Worm (Caenorhabditis elegans): ENCODE data around the gene gnrr-7.

DNA sequence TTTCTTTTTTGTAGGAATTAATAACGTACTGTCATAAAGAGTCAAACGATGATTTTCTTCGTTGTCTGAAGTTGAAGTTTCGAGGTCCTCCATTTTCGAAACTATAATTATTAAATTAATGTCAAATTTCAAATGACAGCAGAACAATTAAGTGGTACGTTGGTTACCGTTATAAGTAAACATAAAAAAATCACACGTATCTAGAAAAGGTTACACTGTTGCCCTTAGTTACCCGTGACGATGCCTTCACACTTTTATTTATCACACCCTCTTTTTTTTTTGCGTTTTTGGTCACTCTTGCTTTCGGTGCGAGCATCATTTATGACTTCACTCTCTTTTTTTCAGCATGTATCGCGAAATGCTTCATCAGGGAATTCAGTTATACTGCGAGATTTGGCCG lies 32.9 kb upstream of the gnrr-7 start, which contains the start of the genes C05C9.3 and C05C9.2:
- TF ChIP-seq lin-29 (GFP tag; IDR thresholded peaks at IDR 0.05) (no peak), ceh-82 (tag; optimal IDR thresholded peaks at IDR 0.05) (no peak), unc-62 (GFP tag; optimal IDR thresholded peaks at IDR 0.05 in 1 of 2) (no peak), unc-62 (tag; optimal IDR thresholded peaks at IDR 0.05) (no peak), nhr-11 (tag; optimal IDR thresholded peaks at IDR 0.05) (no peak), nhr-10 (tag; optimal IDR thresholded peaks at IDR 0.05) (no peak), R02D3.7 (tag; optimal IDR thresholded peaks at IDR 0.05) (no peak), nhr-48 (tag; optimal IDR thresholded peaks at IDR 0.05) (no peak), fos-1 (tag; optimal IDR thresholded peaks at IDR 0.05) (no peak), pqm-1 (tag; optimal IDR thresholded peaks at IDR 0.05) (no peak), zip-11 (GFP tag; IDR thresholded peaks at IDR 0.05) (no peak), ama-1 (optimal IDR thresholded peaks at IDR 0.05) (no peak)

Data from whole organism, L4 larva.